Fruit fly (Drosophila melanogaster) Kc167 (cell line): ENCODE measurements around the gene CG43980.

Experiments
- Myc ChIP-seq: fragments of >200 bp; optimal IDR thresholded peaks from 2 replicates; lab custom pipeline; 2017; ENCODE audit warnings: missing external identifiers
- Sin3A ChIP-seq: fragments of >200 bp; optimal IDR thresholded peaks from 2 replicates; lab custom pipeline; 2018; ENCODE audit warnings: missing external identifiers
- ttk ChIP-seq: sonication (Bioruptor generic); optimal IDR thresholded peaks from 2 replicates; lab custom pipeline; 2017; ENCODE audit warnings: missing external identifiers

dm6 chr3L:21685753-21686152, 41.0 kb downstream of the CG43980 start:
- TF ChIP-seq Sin3A (no peak), ttk (lab: Kevin White, UChicago) (no peak), Myc (lab: Kevin White, UChicago) (no peak)
